Fruit fly (Drosophila melanogaster) whole organism, embryonic: ENCODE data around the gene be.

ENCODE experiments used
- Antp ChIP-seq: fragments of 200-800 bp; sonication (Bioruptor generic); optimal IDR thresholded peaks from 3 replicates; lab custom pipeline; 2016; ENCODE audit warnings: missing biosample characterization, missing genetic modification characterization
- B-H2 ChIP-seq: fragments of 200-800 bp; sonication (Bioruptor generic); optimal IDR thresholded peaks from 2 replicates; lab custom pipeline; 2018; ENCODE audit warnings: missing biosample characterization, mild to moderate bottlenecking, missing genetic modification characterization
- Bgb ChIP-seq: fragments of 200-800 bp; sonication (Bioruptor generic); IDR thresholded peaks from 2 replicates; pipeline ENCODE4 v1.3.6; 2022; ENCODE audit warnings: missing biosample characterization, missing genetic modification characterization; ENCODE audit not compliant: partially characterized antibody
- CG10274 ChIP-seq: fragments of 200-800 bp; sonication (Bioruptor generic); optimal IDR thresholded peaks from 3 replicates; lab custom pipeline; 2017; ENCODE audit warnings: missing biosample characterization, mild to moderate bottlenecking, missing genetic modification characterization
- CG10979 ChIP-seq: fragments of 200-800 bp; sonication (Bioruptor generic); optimal IDR thresholded peaks from 2 replicates; lab custom pipeline; 2018; ENCODE audit warnings: missing biosample characterization, mild to moderate bottlenecking, missing genetic modification characterization, moderate library complexity
- CG11398 ChIP-seq: fragments of 200-800 bp; sonication (Bioruptor generic); optimal IDR thresholded peaks from 2 replicates; lab custom pipeline; 2016; ENCODE audit warnings: missing biosample characterization, missing genetic modification characterization
- CG11695 ChIP-seq: fragments of 200-800 bp; sonication (Bioruptor generic); IDR thresholded peaks from 3 replicates; pipeline ENCODE4 v1.3.6; 2022; ENCODE audit warnings: missing biosample characterization, missing genetic modification characterization
- CG12769 ChIP-seq: fragments of 200-800 bp; sonication (Bioruptor generic); optimal IDR thresholded peaks from 2 replicates; lab custom pipeline; 2019; ENCODE audit warnings: missing biosample characterization, mild to moderate bottlenecking, missing genetic modification characterization, moderate library complexity
- CG13287 ChIP-seq: fragments of 200-800 bp; sonication (Bioruptor generic); IDR thresholded peaks from 2 replicates; pipeline ENCODE4 v1.3.6; 2022; ENCODE audit warnings: missing biosample characterization, missing genetic modification characterization; ENCODE audit not compliant: partially characterized antibody
- CG15479 ChIP-seq: fragments of 200-800 bp; sonication (Bioruptor generic); optimal IDR thresholded peaks from 3 replicates; lab custom pipeline; 2019; ENCODE audit warnings: missing biosample characterization, mild to moderate bottlenecking, missing genetic modification characterization, moderate library complexity
- CG17186 ChIP-seq: fragments of 200-800 bp; sonication (Bioruptor generic); optimal IDR thresholded peaks from 3 replicates; lab custom pipeline; 2017; ENCODE audit warnings: missing biosample characterization, missing genetic modification reagents, missing genetic modification characterization
- CG17359 ChIP-seq: fragments of 200-800 bp; sonication (Bioruptor generic); optimal IDR thresholded peaks from 3 replicates; lab custom pipeline; 2018; ENCODE audit warnings: missing biosample characterization, mild to moderate bottlenecking, missing genetic modification characterization, moderate library complexity
- CG17829 ChIP-seq: fragments of 200-800 bp; optimal IDR thresholded peaks from 2 replicates; lab custom pipeline; 2019; ENCODE audit warnings: missing biosample characterization, mild to moderate bottlenecking, missing genetic modification characterization, moderate library complexity
- CG31365 ChIP-seq: fragments of 200-800 bp; sonication (Bioruptor generic); optimal IDR thresholded peaks from 2 replicates; lab custom pipeline; 2018; ENCODE audit warnings: missing biosample characterization, mild to moderate bottlenecking, missing genetic modification characterization
- CG32532 ChIP-seq: fragments of 200-800 bp; sonication (Bioruptor generic); IDR thresholded peaks from 2 replicates; pipeline ENCODE4 v1.3.6; 2022; ENCODE audit warnings: missing biosample characterization, missing genetic modification characterization
- CG33213 ChIP-seq: fragments of 200-800 bp; sonication (Bioruptor generic); optimal IDR thresholded peaks from 3 replicates; lab custom pipeline; 2016; ENCODE audit warnings: missing biosample characterization, missing genetic modification characterization
- CG43689 ChIP-seq: fragments of 200-800 bp; sonication (Bioruptor generic); IDR thresholded peaks from 2 replicates; pipeline ENCODE4 v1.3.6; 2022; ENCODE audit warnings: missing biosample characterization, missing genetic modification characterization
- CG6854 ChIP-seq: fragments of 200-800 bp; sonication (Bioruptor generic); optimal IDR thresholded peaks from 3 replicates; lab custom pipeline; 2017; ENCODE audit warnings: missing biosample characterization, mild to moderate bottlenecking, missing genetic modification characterization
- CG7786 ChIP-seq: fragments of 200-800 bp; sonication (Bioruptor generic); optimal IDR thresholded peaks from 2 replicates; lab custom pipeline; 2016; ENCODE audit warnings: missing biosample characterization, missing genetic modification characterization
- CG8765 ChIP-seq: fragments of 200-800 bp; sonication (Bioruptor generic); IDR thresholded peaks from 2 replicates; pipeline ENCODE4 v1.3.6; 2022; ENCODE audit warnings: missing biosample characterization, missing genetic modification characterization
- CG9876 ChIP-seq: fragments of 200-800 bp; sonication (Bioruptor generic); optimal IDR thresholded peaks from 2 replicates; lab custom pipeline; 2016; ENCODE audit warnings: missing biosample characterization, missing genetic modification characterization
- Dll ChIP-seq: fragments of 200-800 bp; sonication (Bioruptor generic); IDR thresholded peaks from 4 replicates; pipeline ENCODE4 v1.3.6; 2022; ENCODE audit warnings: missing biosample characterization, missing genetic modification characterization; ENCODE audit not compliant: partially characterized antibody
- Dref ChIP-seq: fragments of 200-800 bp; sonication (Bioruptor generic); IDR thresholded peaks from 2 replicates; pipeline ENCODE4 v1.3.6; 2022; ENCODE audit warnings: missing biosample characterization, missing genetic modification characterization
- HLH54F ChIP-seq: fragments of 200-800 bp; sonication (Bioruptor generic); optimal IDR thresholded peaks from 3 replicates; lab custom pipeline; 2016; ENCODE audit warnings: missing biosample characterization, missing genetic modification characterization
- HLHmδ ChIP-seq: fragments of 200-800 bp; sonication (Bioruptor generic); optimal IDR thresholded peaks from 2 replicates; lab custom pipeline; 2018; ENCODE audit warnings: missing biosample characterization, mild to moderate bottlenecking, missing genetic modification characterization, moderate library complexity
- Hmx ChIP-seq: fragments of 200-800 bp; sonication (Bioruptor generic); optimal IDR thresholded peaks from 2 replicates; lab custom pipeline; 2016; ENCODE audit warnings: missing biosample characterization, missing genetic modification characterization
- Hr51 ChIP-seq, 2 experiments: fragments of 200-800 bp; sonication (Bioruptor generic); optimal IDR thresholded peaks; 2 replicates in 1 of 2; 3 replicates in 1 of 2; lab custom pipeline; 2016 to 2018; ENCODE audit warnings: missing biosample characterization in 2 of 2, missing genetic modification characterization in 2 of 2, mild to moderate bottlenecking in 1 of 2, moderate library complexity in 1 of 2
- Nf-YA ChIP-seq: fragments of 200-800 bp; sonication (Bioruptor generic); IDR thresholded peaks from 2 replicates; pipeline ENCODE4 v1.3.6; 2022; ENCODE audit warnings: missing biosample characterization, missing genetic modification characterization
- Ravus ChIP-seq: fragments of 200-800 bp; sonication (Bioruptor generic); IDR thresholded peaks from 2 replicates; pipeline ENCODE4 v1.3.6; 2022; ENCODE audit warnings: missing biosample characterization, missing genetic modification characterization
- Sox102F ChIP-seq: fragments of 200-800 bp; sonication (Bioruptor generic); optimal IDR thresholded peaks from 2 replicates; lab custom pipeline; 2018; ENCODE audit warnings: missing biosample characterization, mild to moderate bottlenecking, missing genetic modification characterization, moderate library complexity
- bbx ChIP-seq: fragments of 200-800 bp; sonication (Bioruptor generic); IDR thresholded peaks from 2 replicates; pipeline ENCODE4 v1.3.6; 2022; ENCODE audit warnings: missing biosample characterization, missing genetic modification characterization; ENCODE audit not compliant: partially characterized antibody
- cad ChIP-seq: fragments of >200 bp; optimal IDR thresholded peaks from 2 replicates; lab custom pipeline; 2017; ENCODE audit warnings: missing biosample characterization, missing genetic modification characterization
- crol ChIP-seq: fragments of 200-800 bp; sonication (Bioruptor generic); IDR thresholded peaks from 2 replicates; pipeline ENCODE4 v1.3.6; 2022; ENCODE audit warnings: missing biosample characterization, missing genetic modification characterization
- dmrt11E ChIP-seq: fragments of 200-800 bp; sonication (Bioruptor generic); optimal IDR thresholded peaks from 3 replicates; lab custom pipeline; 2018; ENCODE audit warnings: missing biosample characterization, mild to moderate bottlenecking, missing genetic modification characterization, moderate library complexity
- fd3F ChIP-seq: fragments of 200-800 bp; sonication (Bioruptor generic); optimal IDR thresholded peaks from 2 replicates; lab custom pipeline; 2018; ENCODE audit warnings: missing biosample characterization, mild to moderate bottlenecking, missing genetic modification characterization, moderate library complexity
- fd64A ChIP-seq: fragments of 200-800 bp; sonication (Bioruptor generic); optimal IDR thresholded peaks from 3 replicates; lab custom pipeline; 2018; ENCODE audit warnings: missing biosample characterization, mild to moderate bottlenecking, missing genetic modification characterization
- fru ChIP-seq: fragments of >200 bp; optimal IDR thresholded peaks from 2 replicates; lab custom pipeline; 2017
- gcm2 ChIP-seq: fragments of 200-800 bp; sonication (Bioruptor generic); optimal IDR thresholded peaks from 2 replicates; lab custom pipeline; 2016; ENCODE audit warnings: missing biosample characterization, missing genetic modification characterization
- gem ChIP-seq: fragments of 200-800 bp; sonication (Bioruptor generic); optimal IDR thresholded peaks from 2 replicates; lab custom pipeline; 2019; ENCODE audit warnings: missing biosample characterization, mild to moderate bottlenecking, missing genetic modification characterization, moderate library complexity
- gfzf ChIP-seq: fragments of 200-800 bp; sonication (Bioruptor generic); optimal IDR thresholded peaks from 2 replicates; lab custom pipeline; 2016; ENCODE audit warnings: missing biosample characterization, mild to moderate bottlenecking, missing genetic modification characterization, moderate library complexity
- mld ChIP-seq: fragments of 200-800 bp; sonication (Bioruptor generic); IDR thresholded peaks from 3 replicates; pipeline ENCODE4 v1.3.6; 2022; ENCODE audit warnings: missing biosample characterization, missing genetic modification characterization; ENCODE audit not compliant: partially characterized antibody
- nerfin-1 ChIP-seq: fragments of 200-800 bp; sonication (Bioruptor generic); optimal IDR thresholded peaks from 3 replicates; lab custom pipeline; 2019; ENCODE audit warnings: missing biosample characterization, mild to moderate bottlenecking, missing genetic modification characterization, moderate library complexity
- nerfin-2 ChIP-seq: fragments of 200-800 bp; sonication (Bioruptor generic); IDR thresholded peaks from 2 replicates; pipeline ENCODE4 v1.3.6; 2022; ENCODE audit warnings: missing biosample characterization, missing genetic modification characterization; ENCODE audit not compliant: partially characterized antibody
- nom ChIP-seq: fragments of 200-800 bp; sonication (Bioruptor generic); optimal IDR thresholded peaks from 2 replicates; lab custom pipeline; 2017; ENCODE audit warnings: missing biosample characterization, missing genetic modification characterization, mild to moderate bottlenecking, moderate library complexity, missing genetic modification reagents
- sc ChIP-seq, 3 experiments: fragments of >200 bp in 2 of 3; fragments of 200-800 bp in 1 of 3; sonication (Bioruptor generic) in 1 of 3; optimal IDR thresholded peaks; 2 replicates in 2 of 3; 3 replicates in 1 of 3; lab custom pipeline; 2017; ENCODE audit warnings: mild to moderate bottlenecking in 1 of 3, missing biosample characterization in 1 of 3, missing genetic modification characterization in 1 of 3, missing genetic modification reagents in 1 of 3
- stwl ChIP-seq: fragments of 200-800 bp; sonication (Bioruptor generic); optimal IDR thresholded peaks from 3 replicates; lab custom pipeline; 2018; ENCODE audit warnings: missing biosample characterization, mild to moderate bottlenecking, missing genetic modification characterization, moderate library complexity
- tna ChIP-seq: fragments of 200-800 bp; sonication (Bioruptor generic); IDR thresholded peaks from 2 replicates; pipeline ENCODE4 v1.3.6; 2022; ENCODE audit warnings: missing biosample characterization, missing genetic modification characterization; ENCODE audit not compliant: partially characterized antibody
- zfh2 ChIP-seq: fragments of 200-800 bp; sonication (Bioruptor generic); optimal IDR thresholded peaks from 2 replicates; lab custom pipeline; 2016; ENCODE audit warnings: missing biosample characterization, missing genetic modification characterization

The be gene

dm6 chrX:15085777-15086510 is 61.7 kb downstream of the be start, which contains the start of the genes CG15027 and Dbct (continued):
- TF ChIP-seq tna (no peak), Sox102F (peak; percentile 65), Antp (GFP tag; lab: Kevin White, UChicago) (no peak), HLH54F (GFP tag; lab: Kevin White, UChicago) (no peak), CG12769 (tag; lab: Kevin White, UChicago) (peak; percentile 23), sc (optimal IDR thresholded peaks at IDR 0.05; lab: Kevin White, UChicago) (no peak), sc (GFP tag; optimal IDR thresholded peaks at IDR 0.05; lab: Kevin White, UChicago) (no peak), Ravus (GFP tag; lab: Robert Waterston, UW) (no peak; the same call in 1 of the 2 replicates), CG9876 (GFP tag; lab: Kevin White, UChicago) (no peak), fd64A (GFP tag; lab: Kevin White, UChicago) (no peak), fru (no peak), nerfin-2 (GFP tag; lab: Robert Waterston, UW) (no peak), CG10979 (tag; lab: Kevin White, UChicago) (peak; percentile 64), Nf-YA (peak; percentile 18; the same call in 1 of the 2 replicates), CG6854 (GFP tag; lab: Kevin White, UChicago) (no peak), mld (GFP tag; lab: Robert Waterston, UW) (0 out of 3 replicates have a peak, but pooled peaks have one; percentile 49), CG15479 (GFP tag; lab: Kevin White, UChicago) (no peak), CG10274 (GFP tag; lab: Kevin White, UChicago) (no peak), CG17829 (tag; lab: Kevin White, UChicago) (peak; percentile 76), Hmx (no peak), fd3F (GFP tag; lab: Kevin White, UChicago) (peak; percentile 55), CG32532 (GFP tag; lab: Robert Waterston, UW) (peak; percentile 71), gfzf (GFP tag; lab: Kevin White, UChicago) (no peak), gcm2 (GFP tag; lab: Kevin White, UChicago) (no peak), CG31365 (no peak), CG7786 (GFP tag; lab: Kevin White, UChicago) (no peak), bbx (GFP tag; lab: Robert Waterston, UW) (no peak), nerfin-1 (tag; lab: Kevin White, UChicago) (peak; percentile 40), crol (GFP tag; lab: Robert Waterston, UW) (no peak), dmrt11E (peak; percentile 75), CG17359 (tag; lab: Kevin White, UChicago) (peak; percentile 54), CG43689 (no peak), CG13287 (peak; percentile 84), CG17186 (GFP tag; lab: Kevin White, UChicago) (no peak), CG8765 (GFP tag; lab: Robert Waterston, UW) (peak; percentile 26; the same call in 1 of the 2 replicates), stwl (peak; percentile 39), Dll (GFP tag; lab: Robert Waterston, UW) (peak; percentile 88), cad (no peak), Hr51 (GFP tag; optimal IDR thresholded peaks at IDR 0.05; lab: Kevin White, UChicago) (peak in 1 of 2 experiments; percentile 66), CG33213 (no peak), HLHmδ (GFP tag; lab: Kevin White, UChicago) (no peak), B-H2 (peak; percentile 70), Bgb (GFP tag; lab: Robert Waterston, UW) (peak; percentile 40; the same call in 1 of the 2 replicates), CG11398 (no peak), nom (GFP tag; lab: Kevin White, UChicago) (peak; percentile 36), gem (tag; lab: Kevin White, UChicago) (peak; percentile 82), CG11695 (GFP tag; lab: Robert Waterston, UW) (peak; percentile 61; the same call in 1 of the 3 replicates), Dref (GFP tag; lab: Robert Waterston, UW) (peak; percentile 53), zfh2 (GFP tag; lab: Kevin White, UChicago) (no peak)
